Fruit fly (Drosophila melanogaster): Measurements from ENCODE around the gene Dsor1.

- TF ChIP-seq ttk (optimal IDR thresholded peaks at IDR 0.05) = no peak
- TF ChIP-seq h (optimal IDR thresholded peaks at IDR 0.05) = no peak
- no peak for TF ChIP-seq psq (optimal IDR thresholded peaks at IDR 0.05)
Observed at dm6 chrX:9281998-9282644, 35.0 kb downstream of the Dsor1 start.
